Worm (Caenorhabditis elegans) whole organism, L1 larva: ENCODE data around the gene F46F5.15.

ENCODE experiments used
- aha-1 ChIP-seq: fragments of 150-350 bp; optimal IDR thresholded peaks from 2 replicates; lab custom pipeline; 2014; ENCODE audit warnings: missing biosample characterization, missing genetic modification characterization
- ceh-88 ChIP-seq: fragments of 200-800 bp; sonication (Bioruptor generic); IDR thresholded peaks from 2 replicates; pipeline ENCODE4 v1.3.6; 2022; ENCODE audit warnings: missing genetic modification characterization, missing compliant biosample characterization
- ces-1 ChIP-seq: fragments of 150-350 bp; optimal IDR thresholded peaks from 2 replicates; lab custom pipeline; 2014; ENCODE audit warnings: missing biosample characterization, missing genetic modification reagents, missing genetic modification characterization
- egl-27 ChIP-seq, 2 experiments: fragments of 150-350 bp in 1 of 2; sonication (generic microtip); optimal IDR thresholded peaks; 3 replicates each; lab custom pipeline; 2017 to 2018; ENCODE audit warnings: missing biosample characterization in 2 of 2, missing genetic modification characterization in 2 of 2, missing genetic modification reagents in 2 of 2
- fkh-10 ChIP-seq: sonication (generic microtip); optimal IDR thresholded peaks from 2 replicates; lab custom pipeline; 2017; ENCODE audit warnings: missing biosample characterization, missing genetic modification reagents, missing genetic modification characterization
- hlh-4 ChIP-seq: sonication (generic microtip); optimal IDR thresholded peaks from 2 replicates; lab custom pipeline; 2016; ENCODE audit warnings: mild to moderate bottlenecking, missing genetic modification characterization, missing compliant biosample characterization
- lin-15B ChIP-seq: fragments of 150-350 bp; sonication (generic microtip); optimal IDR thresholded peaks from 3 replicates; lab custom pipeline; 2014; ENCODE audit warnings: missing biosample characterization, missing genetic modification characterization
- lin-39 ChIP-seq: fragments of 150-350 bp; optimal IDR thresholded peaks from 2 replicates; lab custom pipeline; 2014; ENCODE audit warnings: missing biosample characterization, missing genetic modification reagents, missing genetic modification characterization
- nhr-28 ChIP-seq: fragments of 150-350 bp; optimal IDR thresholded peaks from 2 replicates; lab custom pipeline; 2014; ENCODE audit warnings: missing biosample characterization, missing genetic modification characterization
- pag-3 ChIP-seq: sonication (generic microtip); optimal IDR thresholded peaks from 2 replicates; lab custom pipeline; 2017; ENCODE audit warnings: missing genetic modification characterization, mild to moderate bottlenecking, missing compliant biosample characterization, antibody characterized with exemption, borderline replicate concordance; ENCODE audit not compliant: insufficient read depth
- pqm-1 ChIP-seq: sonication (generic microtip); optimal IDR thresholded peaks from 3 replicates; lab custom pipeline; 2017; ENCODE audit warnings: missing biosample characterization, missing genetic modification characterization
- skn-1 ChIP-seq: fragments of 150-350 bp; optimal IDR thresholded peaks from 2 replicates; lab custom pipeline; 2014; ENCODE audit warnings: missing biosample characterization, missing genetic modification characterization
- tbx-2 ChIP-seq: sonication (generic microtip); optimal IDR thresholded peaks from 2 replicates; lab custom pipeline; 2016; ENCODE audit warnings: missing genetic modification characterization, missing compliant biosample characterization
- unc-62 ChIP-seq: fragments of 150-350 bp; optimal IDR thresholded peaks from 2 replicates; lab custom pipeline; 2014; ENCODE audit warnings: missing biosample characterization, missing genetic modification reagents, missing genetic modification characterization

DNA sequence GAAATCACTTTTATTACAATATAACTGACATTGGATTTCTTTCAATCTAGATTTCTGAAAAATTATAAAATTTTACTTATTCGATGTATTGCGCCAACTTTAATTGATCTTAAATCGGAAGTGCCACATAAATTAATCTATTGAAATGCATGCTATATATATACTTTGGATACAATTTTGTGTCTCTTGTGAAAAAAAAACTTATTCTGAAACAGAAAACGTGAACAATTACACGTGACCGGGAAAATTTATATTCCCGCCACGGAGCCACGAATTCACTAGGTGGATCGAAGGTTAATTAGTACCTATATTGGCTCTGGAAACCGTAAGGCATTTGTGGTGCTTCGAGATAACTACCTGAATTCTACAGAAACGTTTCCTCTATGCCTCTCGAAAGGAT lies 11.5 kb downstream of the F46F5.15 start, which contains the start of gene F46F5.14:
- TF ChIP-seq pqm-1 (tag; lab: Kevin White, UChicago) (no peak), nhr-28 (tag; lab: Kevin White, UChicago) (no peak), tbx-2 (tag; lab: Kevin White, UChicago) (no peak), ceh-88 (no peak), unc-62 (GFP tag; lab: Kevin White, UChicago) (no peak), skn-1 (tag; lab: Kevin White, UChicago) (no peak), aha-1 (tag; lab: Kevin White, UChicago) (no peak), egl-27 (tag; optimal IDR thresholded peaks at IDR 0.05; lab: Kevin White, UChicago) (no peak), fkh-10 (GFP tag; lab: Kevin White, UChicago) (no peak), lin-39 (no peak), ces-1 (GFP tag; lab: Kevin White, UChicago) (no peak), pag-3 (tag; lab: Kevin White, UChicago) (no peak), hlh-4 (tag; lab: Kevin White, UChicago) (no peak), lin-15B (tag; lab: Kevin White, UChicago) (no peak)
